Fruit fly (Drosophila melanogaster): ENCODE measurements around the gene PolrMT.

The PolrMT gene

dm6 chr2L:1125437-1125836, 17.3 kb upstream of the PolrMT start (continued):
- no peak for TF ChIP-seq Hmx (GFP tag; optimal IDR thresholded peaks at IDR 0.05)
- no peak for TF ChIP-seq CG7556 (GFP tag; optimal IDR thresholded peaks at IDR 0.05)
- no peak for TF ChIP-seq CoRest (tag; optimal IDR thresholded peaks at IDR 0.05)
- TF ChIP-seq scrt (GFP tag; optimal IDR thresholded peaks at IDR 0.05), result no peak
- TF ChIP-seq stc (GFP tag; IDR thresholded peaks at IDR 0.05), result no peak
- no peak for TF ChIP-seq Nf-YB (GFP tag; optimal IDR thresholded peaks at IDR 0.05)
- no peak for TF ChIP-seq Hr51 (GFP tag; optimal IDR thresholded peaks at IDR 0.05)
- no peak for TF ChIP-seq CG8359 (GFP tag; optimal IDR thresholded peaks at IDR 0.05; ENCODE audit: borderline replicate concordance)
- TF ChIP-seq CG9797 (GFP tag; optimal IDR thresholded peaks at IDR 0.05), result no peak
- no peak for TF ChIP-seq CG8290 (GFP tag; optimal IDR thresholded peaks at IDR 0.05)
- peak in 1 of 2 experiments; percentile 61 for TF ChIP-seq CG8290 (tag; optimal IDR thresholded peaks at IDR 0.05)
- no peak for TF ChIP-seq org-1 (GFP tag; optimal IDR thresholded peaks at IDR 0.05)
- TF ChIP-seq NFAT (GFP tag; IDR thresholded peaks at IDR 0.05), result no peak
- TF ChIP-seq CG6813 (GFP tag; optimal IDR thresholded peaks at IDR 0.05), result peak; percentile 15
- TF ChIP-seq lola (GFP tag; optimal IDR thresholded peaks at IDR 0.05), result no peak
- TF ChIP-seq CG3163 (GFP tag; optimal IDR thresholded peaks at IDR 0.05), result no peak
- no peak for TF ChIP-seq mam (GFP tag; optimal IDR thresholded peaks at IDR 0.05)
- TF ChIP-seq Fer3 (tag; optimal IDR thresholded peaks at IDR 0.05), result peak; percentile 5
- no peak for TF ChIP-seq ham (GFP tag; IDR thresholded peaks at IDR 0.05)
- no peak for TF ChIP-seq HmgD (GFP tag; optimal IDR thresholded peaks at IDR 0.05)
- no peak for TF ChIP-seq Mad (GFP tag; optimal IDR thresholded peaks at IDR 0.05)
- no peak for TF ChIP-seq CG30431 (GFP tag; optimal IDR thresholded peaks at IDR 0.05)
- no peak for TF ChIP-seq ab (GFP tag; optimal IDR thresholded peaks at IDR 0.05)
- TF ChIP-seq CG18599 (GFP tag; optimal IDR thresholded peaks at IDR 0.05), result peak; percentile 25
- TF ChIP-seq CG4404 (GFP tag; IDR thresholded peaks at IDR 0.05), result no peak
- TF ChIP-seq en (GFP tag; optimal IDR thresholded peaks at IDR 0.05), result no peak
- TF ChIP-seq CG16813 (GFP tag; IDR thresholded peaks at IDR 0.05; ENCODE audit: partially characterized antibody), result no peak
- no peak for TF ChIP-seq al (GFP tag; IDR thresholded peaks at IDR 0.05)
- TF ChIP-seq CG4424 (GFP tag; optimal IDR thresholded peaks at IDR 0.05), result no peak
- no peak for TF ChIP-seq psq (GFP tag; optimal IDR thresholded peaks at IDR 0.05)
- TF ChIP-seq BEAF-32 (GFP tag; optimal IDR thresholded peaks at IDR 0.05), result no peak
- TF ChIP-seq ase (GFP tag; IDR thresholded peaks at IDR 0.05), result no peak
- TF ChIP-seq nerfin-2 (GFP tag; IDR thresholded peaks at IDR 0.05; ENCODE audit: partially characterized antibody), result no peak
- no peak for TF ChIP-seq lmd (GFP tag; IDR thresholded peaks at IDR 0.05)
- TF ChIP-seq Gug (GFP tag; IDR thresholded peaks at IDR 0.05), result no peak
- TF ChIP-seq CG1024 (GFP tag; IDR thresholded peaks at IDR 0.05), result no peak
- no peak for TF ChIP-seq dpn (GFP tag; optimal IDR thresholded peaks at IDR 0.05)
- TF ChIP-seq CG10209 (GFP tag; optimal IDR thresholded peaks at IDR 0.05), result no peak
- no peak for TF ChIP-seq dimm (GFP tag; IDR thresholded peaks at IDR 0.05)
- no peak for TF ChIP-seq mld (GFP tag; IDR thresholded peaks at IDR 0.05; ENCODE audit: partially characterized antibody)
- peak; percentile 1 for TF ChIP-seq Hmr (GFP tag; optimal IDR thresholded peaks at IDR 0.05)
- TF ChIP-seq insv (GFP tag; optimal IDR thresholded peaks at IDR 0.05), result no peak
- TF ChIP-seq hb (GFP tag; IDR thresholded peaks at IDR 0.05; ENCODE audit: partially characterized antibody), result no peak
- TF ChIP-seq Dp (GFP tag; optimal IDR thresholded peaks at IDR 0.05), result no peak
- no peak for TF ChIP-seq H2.0 (GFP tag; IDR thresholded peaks at IDR 0.05)
- no peak for TF ChIP-seq CG8924 (tag; optimal IDR thresholded peaks at IDR 0.05)
- TF ChIP-seq CG11093 (GFP tag; IDR thresholded peaks at IDR 0.05), result no peak
- TF ChIP-seq CG17568 (GFP tag; optimal IDR thresholded peaks at IDR 0.05), result no peak
- TF ChIP-seq CG42726 (GFP tag; IDR thresholded peaks at IDR 0.05; ENCODE audit: partially characterized antibody), result no peak
- no peak for TF ChIP-seq Side (GFP tag; optimal IDR thresholded peaks at IDR 0.05)
- no peak for TF ChIP-seq CG3995 (GFP tag; optimal IDR thresholded peaks at IDR 0.05)
